Worm (Caenorhabditis elegans) whole organism, L1 larva: ENCODE data around the gene K06A9.3.
A peak's percentile ranks its signal among the peaks of the same experiment; 100 is the strongest.

Source experiments
- C04F5.9 ChIP-seq: sonication (generic microtip); optimal IDR thresholded peaks from 2 replicates; lab custom pipeline; 2016; ENCODE audit warnings: missing genetic modification characterization, missing compliant biosample characterization
- F16B12.6 ChIP-seq: fragments of 150-350 bp; optimal IDR thresholded peaks from 2 replicates; lab custom pipeline; 2014; ENCODE audit warnings: missing biosample characterization, missing genetic modification characterization
- Y116A8C.19 ChIP-seq: sonication (generic microtip); optimal IDR thresholded peaks from 2 replicates; lab custom pipeline; 2016; ENCODE audit warnings: missing compliant biosample characterization, missing genetic modification characterization, borderline replicate concordance
- aha-1 ChIP-seq: fragments of 150-350 bp; optimal IDR thresholded peaks from 2 replicates; lab custom pipeline; 2014; ENCODE audit warnings: missing biosample characterization, missing genetic modification characterization
- aly-2 ChIP-seq: fragments of 150-350 bp; optimal IDR thresholded peaks from 2 replicates; lab custom pipeline; 2014; ENCODE audit warnings: missing biosample characterization, missing genetic modification characterization
- ama-1 ChIP-seq: fragments of 150-350 bp; optimal IDR thresholded peaks from 2 replicates; lab custom pipeline; 2014
- ceh-90 ChIP-seq: sonication (generic microtip); optimal IDR thresholded peaks from 2 replicates; lab custom pipeline; 2016; ENCODE audit warnings: missing genetic modification characterization, missing compliant biosample characterization
- ces-1 ChIP-seq: fragments of 150-350 bp; optimal IDR thresholded peaks from 2 replicates; lab custom pipeline; 2014; ENCODE audit warnings: missing biosample characterization, missing genetic modification reagents, missing genetic modification characterization
- dpl-1 ChIP-seq, 3 experiments: fragments of 150-350 bp in 2 of 3; sonication (generic microtip) in 1 of 3; optimal IDR thresholded peaks; 2 replicates each; lab custom pipeline; 2014 to 2017; ENCODE audit warnings: missing biosample characterization in 3 of 3, missing genetic modification characterization in 3 of 3, missing genetic modification reagents in 3 of 3
- efl-3 ChIP-seq: fragments of 200-800 bp; sonication (Bioruptor generic); optimal IDR thresholded peaks from 2 replicates; lab custom pipeline; 2018; ENCODE audit warnings: mild to moderate bottlenecking, missing genetic modification characterization, missing compliant biosample characterization
- egl-13 ChIP-seq: sonication (generic microtip); optimal IDR thresholded peaks from 2 replicates; lab custom pipeline; 2016; ENCODE audit warnings: missing genotype, missing genetic modification reagents, missing genetic modification characterization, missing compliant biosample characterization
- ets-5 ChIP-seq: fragments of 200-800 bp; sonication (Bioruptor generic); IDR thresholded peaks from 2 replicates; pipeline ENCODE4 v1.3.6; 2022; ENCODE audit warnings: missing genetic modification characterization, missing compliant biosample characterization
- fos-1 ChIP-seq: fragments of 150-350 bp; optimal IDR thresholded peaks from 2 replicates; lab custom pipeline; 2014; ENCODE audit warnings: missing biosample characterization, missing genetic modification characterization
- hlh-17 ChIP-seq: fragments of 200-800 bp; sonication (Bioruptor generic); optimal IDR thresholded peaks from 2 replicates; lab custom pipeline; 2018; ENCODE audit warnings: missing genetic modification characterization, mild to moderate bottlenecking, missing compliant biosample characterization, moderate library complexity, borderline replicate concordance
- hlh-4 ChIP-seq: sonication (generic microtip); optimal IDR thresholded peaks from 2 replicates; lab custom pipeline; 2016; ENCODE audit warnings: mild to moderate bottlenecking, missing genetic modification characterization, missing compliant biosample characterization
- hpl-2 ChIP-seq: fragments of 150-350 bp; optimal IDR thresholded peaks from 2 replicates; lab custom pipeline; 2014; ENCODE audit warnings: missing biosample characterization, missing genetic modification reagents, missing genetic modification characterization
- irx-1 ChIP-seq: sonication (generic microtip); optimal IDR thresholded peaks from 2 replicates; lab custom pipeline; 2016; ENCODE audit warnings: missing genetic modification characterization, missing compliant biosample characterization
- lin-13 ChIP-seq: fragments of 150-350 bp; optimal IDR thresholded peaks from 2 replicates; lab custom pipeline; 2014; ENCODE audit warnings: missing biosample characterization, missing genetic modification reagents, missing genetic modification characterization
- lin-14 ChIP-seq: fragments of 200-800 bp; sonication (Bioruptor generic); optimal IDR thresholded peaks from 2 replicates; lab custom pipeline; 2018; ENCODE audit warnings: mild to moderate bottlenecking, missing genetic modification characterization, moderate library complexity, missing compliant biosample characterization
- lin-15B ChIP-seq: fragments of 150-350 bp; sonication (generic microtip); optimal IDR thresholded peaks from 3 replicates; lab custom pipeline; 2014; ENCODE audit warnings: missing biosample characterization, missing genetic modification characterization
- lin-39 ChIP-seq: fragments of 150-350 bp; optimal IDR thresholded peaks from 2 replicates; lab custom pipeline; 2014; ENCODE audit warnings: missing biosample characterization, missing genetic modification reagents, missing genetic modification characterization
- lir-3 ChIP-seq: sonication (generic microtip); optimal IDR thresholded peaks from 2 replicates; lab custom pipeline; 2016; ENCODE audit warnings: mild to moderate bottlenecking, missing genetic modification characterization, moderate library complexity, missing compliant biosample characterization; ENCODE audit not compliant: poor library complexity
- lsy-2 ChIP-seq, 2 experiments: fragments of 150-350 bp; optimal IDR thresholded peaks; 2 replicates each; lab custom pipeline; 2014; ENCODE audit warnings: missing biosample characterization in 2 of 2, missing genetic modification characterization in 2 of 2
- mab-9 ChIP-seq: fragments of 200-800 bp; sonication (Bioruptor generic); IDR thresholded peaks from 2 replicates; pipeline ENCODE4 v1.3.6; 2022; ENCODE audit warnings: missing genetic modification reagents, missing genetic modification characterization, missing compliant biosample characterization
- mdl-1 ChIP-seq, 2 experiments: fragments of 150-350 bp; optimal IDR thresholded peaks; 2 replicates each; lab custom pipeline; 2014 to 2017; ENCODE audit warnings: missing biosample characterization in 2 of 2, missing genetic modification characterization in 2 of 2, inconsistent platforms in 1 of 2
- mef-2 ChIP-seq: fragments of 150-350 bp; optimal IDR thresholded peaks from 2 replicates; lab custom pipeline; 2014; ENCODE audit warnings: missing biosample characterization, missing genetic modification characterization
- mep-1 ChIP-seq: fragments of 150-350 bp; optimal IDR thresholded peaks from 2 replicates; lab custom pipeline; 2014; ENCODE audit warnings: missing biosample characterization, missing genetic modification characterization
- nhr-11 ChIP-seq: fragments of 150-350 bp; optimal IDR thresholded peaks from 2 replicates; lab custom pipeline; 2014; ENCODE audit warnings: missing biosample characterization, missing genetic modification characterization
- nhr-12 ChIP-seq: sonication (generic microtip); optimal IDR thresholded peaks from 2 replicates; lab custom pipeline; 2017; ENCODE audit warnings: missing biosample characterization, missing genetic modification characterization
- nhr-19 ChIP-seq: fragments of 200-800 bp; sonication (Bioruptor generic); conservative IDR thresholded peaks from 2 replicates; pipeline ENCODE4 v1.3.6; 2022; ENCODE audit warnings: missing genetic modification characterization, missing compliant biosample characterization
- nhr-47 ChIP-seq: sonication (generic microtip); optimal IDR thresholded peaks from 2 replicates; lab custom pipeline; 2016; ENCODE audit warnings: mild to moderate bottlenecking, missing genetic modification characterization, moderate library complexity, missing compliant biosample characterization
- nhr-77 ChIP-seq: fragments of 150-350 bp; optimal IDR thresholded peaks from 2 replicates; lab custom pipeline; 2014; ENCODE audit warnings: missing biosample characterization, missing genetic modification characterization
- nhr-85 ChIP-seq: sonication (generic microtip); peaks from one replicate; lab custom pipeline; 2016; ENCODE audit warnings: missing genetic modification characterization, inconsistent platforms, missing compliant biosample characterization
- nhr-90 ChIP-seq: sonication (generic microtip); optimal IDR thresholded peaks from 2 replicates; lab custom pipeline; 2016; ENCODE audit warnings: mild to moderate bottlenecking, missing genetic modification characterization, missing compliant biosample characterization; ENCODE audit not compliant: poor library complexity
- pag-3 ChIP-seq: sonication (generic microtip); optimal IDR thresholded peaks from 2 replicates; lab custom pipeline; 2017; ENCODE audit warnings: missing genetic modification characterization, mild to moderate bottlenecking, missing compliant biosample characterization, antibody characterized with exemption, borderline replicate concordance; ENCODE audit not compliant: insufficient read depth
- skn-1 ChIP-seq: fragments of 150-350 bp; optimal IDR thresholded peaks from 2 replicates; lab custom pipeline; 2014; ENCODE audit warnings: missing biosample characterization, missing genetic modification characterization
- snpc-4 ChIP-seq: fragments of 150-350 bp; optimal IDR thresholded peaks from 2 replicates; lab custom pipeline; 2014; ENCODE audit warnings: missing biosample characterization, missing genetic modification characterization
- snu-23 ChIP-seq: sonication (generic microtip); optimal IDR thresholded peaks from 2 replicates; lab custom pipeline; 2016; ENCODE audit warnings: missing genetic modification characterization, missing compliant biosample characterization
- unc-30 ChIP-seq: sonication (generic microtip); optimal IDR thresholded peaks from 2 replicates; lab custom pipeline; 2017; ENCODE audit warnings: missing biosample characterization, missing genetic modification characterization
- unc-98 ChIP-seq: fragments of 200-800 bp; sonication (Bioruptor generic); IDR thresholded peaks from 2 replicates; pipeline ENCODE4 v1.3.6; 2022; ENCODE audit warnings: missing genetic modification characterization, missing compliant biosample characterization
- xbp-1 ChIP-seq: sonication (generic microtip); optimal IDR thresholded peaks from 2 replicates; lab custom pipeline; 2016; ENCODE audit warnings: missing genetic modification characterization, missing compliant biosample characterization
- zag-1 ChIP-seq: fragments of 150-350 bp; optimal IDR thresholded peaks from 2 replicates; lab custom pipeline; 2014; ENCODE audit warnings: missing biosample characterization, missing genetic modification characterization
- zip-4 ChIP-seq: fragments of 200-800 bp; sonication (Bioruptor generic); optimal IDR thresholded peaks from 2 replicates; lab custom pipeline; 2018; ENCODE audit warnings: mild to moderate bottlenecking, missing genetic modification characterization, moderate library complexity, missing compliant biosample characterization
- ztf-4 ChIP-seq: fragments of 150-350 bp; optimal IDR thresholded peaks from 2 replicates; lab custom pipeline; 2014; ENCODE audit warnings: missing biosample characterization, missing genetic modification characterization

Gene K06A9.3

ce11 chrX:1492174-1492573, 43.0 kb downstream of the K06A9.3 start (continued):
- no peak for TF ChIP-seq hlh-4 (tag; lab: Kevin White, UChicago)
- peak; percentile 51 for TF ChIP-seq snu-23 (GFP tag; lab: Kevin White, UChicago)
- no peak for TF ChIP-seq mef-2 (tag; lab: Kevin White, UChicago)
- no peak for TF ChIP-seq hpl-2 (GFP tag; lab: Kevin White, UChicago)
- no peak for TF ChIP-seq ces-1 (GFP tag; lab: Kevin White, UChicago)
- no peak for TF ChIP-seq efl-3 (GFP tag; lab: Kevin White, UChicago)
- TF ChIP-seq nhr-19 (GFP tag; lab: Robert Waterston, UW), result no peak
- no peak for TF ChIP-seq hlh-17
- no peak for TF ChIP-seq zag-1 (tag; lab: Kevin White, UChicago)
- no peak for TF ChIP-seq Y116A8C.19 (tag; lab: Kevin White, UChicago)
- no peak for TF ChIP-seq aha-1 (tag; lab: Kevin White, UChicago)
- TF ChIP-seq nhr-47 (tag; lab: Kevin White, UChicago), result peak; percentile 58
- peak; percentile 3 for TF ChIP-seq irx-1 (tag; lab: Kevin White, UChicago)
- TF ChIP-seq mdl-1 (tag; optimal IDR thresholded peaks at IDR 0.05; lab: Kevin White, UChicago), result no peak
- TF ChIP-seq xbp-1 (tag; lab: Kevin White, UChicago), result no peak
- TF ChIP-seq unc-98 (GFP tag; lab: Robert Waterston, UW), result no peak
- no peak for TF ChIP-seq ztf-4 (tag; lab: Kevin White, UChicago)
- no peak for TF ChIP-seq lin-15B
- TF ChIP-seq zip-4 (GFP tag; lab: Kevin White, UChicago), result no peak
- no peak for TF ChIP-seq mab-9
- no peak for TF ChIP-seq nhr-11
- TF ChIP-seq F16B12.6, result no peak
- TF ChIP-seq nhr-85, result no peak
- no peak for TF ChIP-seq C04F5.9 (tag; lab: Kevin White, UChicago)
- no peak for TF ChIP-seq pag-3
- TF ChIP-seq ceh-90 (tag; lab: Kevin White, UChicago), result no peak
- TF ChIP-seq nhr-77, result no peak
- TF ChIP-seq lin-13, result no peak
- TF ChIP-seq unc-30, result no peak
- TF ChIP-seq aly-2 (tag; lab: Kevin White, UChicago), result no peak
- peak; percentile 39 for TF ChIP-seq nhr-90 (tag; lab: Kevin White, UChicago)

- TF ChIP-seq egl-13 (tag; lab: Kevin White, UChicago), result no peak
- TF ChIP-seq ces-1 (GFP tag; lab: Kevin White, UChicago), result no peak
- no peak for TF ChIP-seq ama-1 (lab: Kevin White, UChicago)
- no peak for TF ChIP-seq mep-1 (tag; lab: Kevin White, UChicago)
- TF ChIP-seq dpl-1 (GFP tag; optimal IDR thresholded peaks at IDR 0.05; lab: Kevin White, UChicago), result no peak
- no peak for TF ChIP-seq fos-1 (tag; lab: Kevin White, UChicago)
- no peak for TF ChIP-seq nhr-12 (tag; lab: Kevin White, UChicago)
- no peak for TF ChIP-seq lsy-2 (tag; optimal IDR thresholded peaks at IDR 0.05; lab: Kevin White, UChicago)
- no peak for TF ChIP-seq lin-39 (tag; lab: Kevin White, UChicago)
- TF ChIP-seq lir-3 (tag; lab: Kevin White, UChicago), result no peak
- no peak for TF ChIP-seq nhr-47 (tag; lab: Kevin White, UChicago)
- no peak for TF ChIP-seq ets-5
- TF ChIP-seq skn-1 (tag; lab: Kevin White, UChicago), result no peak
- TF ChIP-seq snpc-4 (tag; lab: Kevin White, UChicago), result no peak
- no peak for TF ChIP-seq lin-14
Measured at ce11 chrX:1491036-1491435, 44.1 kb downstream of the K06A9.3 start.
